Worm (Caenorhabditis elegans): ENCODE data around the gene C30G12.2.

The C30G12.2 gene

DNA sequence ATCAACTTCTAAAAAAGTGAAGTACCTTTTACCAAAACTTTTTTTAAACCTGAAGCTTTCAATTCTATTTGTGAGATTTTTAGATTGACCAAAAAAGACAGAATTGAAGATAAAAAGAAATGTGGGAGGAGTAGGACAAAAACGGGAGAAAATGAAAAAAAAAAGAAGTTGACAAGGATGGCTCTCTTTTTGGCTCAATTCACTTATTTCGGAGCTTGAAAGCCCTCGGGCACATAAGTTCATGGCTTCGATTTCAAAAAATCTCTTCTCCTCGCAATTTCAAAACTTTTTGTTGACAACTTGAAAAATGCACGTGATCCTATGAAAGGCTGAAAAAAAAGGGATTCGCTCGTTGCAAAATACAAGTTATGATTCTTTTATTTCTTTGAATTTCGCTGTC, 36.0 kb downstream of the C30G12.2 start:
- TF ChIP-seq nhr-12 (tag; optimal IDR thresholded peaks at IDR 0.05) (no peak), cnd-1 (tag; optimal IDR thresholded peaks at IDR 0.05) (no peak), sem-2 (GFP tag; optimal IDR thresholded peaks at IDR 0.05) (no peak), ces-1 (GFP tag; optimal IDR thresholded peaks at IDR 0.05) (peak; percentile 32), snpc-4 (tag; optimal IDR thresholded peaks at IDR 0.05) (no peak)

DNA sequence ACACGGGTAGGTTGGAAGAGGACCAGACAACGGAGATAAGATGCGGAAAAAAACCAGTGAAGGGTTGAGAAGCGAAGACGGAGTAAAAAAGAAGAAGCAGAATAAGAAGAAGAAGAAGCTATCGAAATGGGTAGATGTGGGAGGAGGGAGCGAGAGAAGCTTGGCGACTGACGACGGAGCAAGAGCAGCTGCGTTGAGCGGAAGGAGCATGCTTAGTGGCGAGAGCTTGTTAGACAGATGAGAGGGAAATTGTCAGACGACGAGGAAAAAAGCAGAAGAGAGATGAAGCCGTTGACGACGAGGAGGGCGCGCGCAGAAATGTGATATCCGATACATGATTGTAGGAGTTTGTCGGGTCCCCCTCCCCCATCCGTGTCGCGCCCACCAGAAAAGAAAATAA, 36.8 kb downstream of the C30G12.2 start:
- peak; percentile 12 for TF ChIP-seq hlh-1 (tag; optimal IDR thresholded peaks at IDR 0.05)
- TF ChIP-seq sptf-1 (tag; optimal IDR thresholded peaks at IDR 0.05): no peak
- peak; percentile 20 for TF ChIP-seq unc-120 (tag; optimal IDR thresholded peaks at IDR 0.05; ENCODE audit: poor library complexity, severe bottlenecking)
- peak; percentile 11 for TF ChIP-seq unc-62 (GFP tag; optimal IDR thresholded peaks at IDR 0.05)
- peak; percentile 47 for TF ChIP-seq ces-1 (GFP tag; optimal IDR thresholded peaks at IDR 0.05)

DNA sequence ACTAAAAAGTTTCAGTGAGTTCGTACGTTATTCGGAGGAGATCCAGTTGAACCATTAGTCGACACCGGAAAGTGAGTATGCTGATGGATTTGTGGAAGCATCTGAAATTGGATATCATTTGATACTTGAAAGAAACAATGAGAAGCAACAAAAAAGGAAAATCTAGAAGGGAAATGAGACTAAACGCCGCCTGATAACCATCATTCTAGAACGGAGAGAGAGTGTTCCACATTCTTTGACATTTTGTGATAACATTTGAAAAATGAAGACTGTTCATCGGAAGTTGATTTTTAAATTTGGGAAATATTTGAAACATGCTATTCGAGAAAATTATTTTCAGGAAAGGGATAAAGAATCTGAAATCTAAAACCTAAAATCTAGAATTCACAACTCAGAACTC, 41.0 kb downstream of the C30G12.2 start, which contains the start of gene npax-1:
npax-1 (minus strand) TSS at position 101 of the 400 bp plus-strand sequence.
- TF ChIP-seq pha-4 (tag; optimal IDR thresholded peaks at IDR 0.05): no peak
- no peak for TF ChIP-seq mab-5 (tag; optimal IDR thresholded peaks at IDR 0.05)
- TF ChIP-seq mep-1 (tag; optimal IDR thresholded peaks at IDR 0.05): no peak
- no peak for TF ChIP-seq lin-13 (tag; optimal IDR thresholded peaks at IDR 0.05)
- TF ChIP-seq bed-3 (GFP tag; optimal IDR thresholded peaks at IDR 0.05): no peak
- no peak for TF ChIP-seq sptf-1 (tag; optimal IDR thresholded peaks at IDR 0.05)
- no peak for TF ChIP-seq nhr-2 (tag; optimal IDR thresholded peaks at IDR 0.05)

DNA sequence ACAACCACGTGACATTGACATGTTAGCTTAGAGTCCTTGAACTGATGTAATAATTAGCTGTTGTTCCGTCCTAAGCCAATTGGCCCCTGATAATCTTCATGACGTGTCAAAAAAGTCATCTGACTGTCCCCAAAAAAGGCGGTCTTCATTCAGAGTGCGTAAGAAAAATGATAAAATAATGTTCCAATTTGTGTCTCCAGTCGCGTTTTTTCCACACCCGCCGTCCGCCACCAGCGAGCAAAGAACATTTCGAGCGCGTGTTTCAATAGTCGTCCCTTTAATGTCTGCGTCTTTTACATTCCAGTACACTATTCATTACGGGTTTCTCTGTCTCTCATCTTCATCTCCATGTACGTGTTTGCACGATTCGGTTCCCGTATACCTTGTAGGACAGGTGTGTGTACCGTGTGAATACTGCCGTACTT, 47.3 kb downstream of the C30G12.2 start:
- TF ChIP-seq mep-1 (tag; optimal IDR thresholded peaks at IDR 0.05) (peak; percentile 50), pha-4 (tag; optimal IDR thresholded peaks at IDR 0.05) (peak; percentile 27), bed-3 (GFP tag; optimal IDR thresholded peaks at IDR 0.05) (no peak)

DNA sequence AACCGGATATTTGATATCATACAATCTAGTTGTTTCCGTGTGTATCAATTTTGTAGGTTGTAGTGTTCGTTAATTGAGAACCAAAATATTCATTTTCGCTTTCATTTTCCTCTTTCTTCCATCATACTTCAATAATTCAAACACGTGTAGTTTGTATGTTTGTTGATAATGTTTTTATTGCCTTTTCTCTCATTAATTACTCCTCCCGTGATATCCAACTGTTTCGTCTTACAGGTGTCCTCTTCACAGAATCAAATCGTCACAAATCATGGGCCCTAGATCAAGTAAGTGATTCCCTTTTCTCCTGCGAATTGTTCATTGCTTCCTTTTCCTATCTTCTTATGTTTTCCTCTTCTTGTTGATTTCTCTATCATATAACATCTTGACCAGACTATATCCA, 48.8 kb downstream of the C30G12.2 start, which contains the start of gene nhr-21:
nhr-21 (plus strand) TSS at position 235 of the 400 bp plus-strand sequence.
- TF ChIP-seq mls-2 (tag; optimal IDR thresholded peaks at IDR 0.05): no peak
- peak; percentile 47 for TF ChIP-seq unc-62 (GFP tag; optimal IDR thresholded peaks at IDR 0.05)

DNA sequence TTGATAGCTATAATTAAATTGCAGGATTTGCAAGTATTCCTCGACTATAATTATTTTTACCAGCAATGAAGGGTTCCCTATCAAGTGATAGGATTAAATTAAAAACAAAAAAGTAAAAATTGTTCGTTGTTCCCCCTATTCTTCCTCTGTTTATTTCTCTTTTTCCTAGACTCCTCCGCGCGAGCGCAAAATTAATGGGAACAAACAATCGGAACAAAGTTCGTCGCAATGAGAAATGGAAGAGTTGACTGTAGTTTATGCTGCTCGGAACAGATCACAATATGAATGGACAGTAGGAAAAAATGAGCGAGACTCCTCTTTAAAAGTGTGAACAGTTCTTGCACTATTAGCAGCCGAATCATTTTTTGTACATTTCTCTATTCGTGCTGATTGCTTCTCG, 50.5 kb downstream of the C30G12.2 start:
- no peak for TF ChIP-seq drap-1 (GFP tag; optimal IDR thresholded peaks at IDR 0.05)
- no peak for TF ChIP-seq ceh-43 (GFP tag; optimal IDR thresholded peaks at IDR 0.05)
- no peak for TF ChIP-seq unc-62 (GFP tag; optimal IDR thresholded peaks at IDR 0.05)
- TF ChIP-seq mab-5 (tag; optimal IDR thresholded peaks at IDR 0.05): no peak
- no peak for TF ChIP-seq flh-1 (GFP tag; optimal IDR thresholded peaks at IDR 0.05)
- no peak for TF ChIP-seq nhr-2 (tag; optimal IDR thresholded peaks at IDR 0.05)
- no peak for TF ChIP-seq bed-3 (GFP tag; optimal IDR thresholded peaks at IDR 0.05)
- TF ChIP-seq unc-39 (tag; optimal IDR thresholded peaks at IDR 0.05): no peak
- TF ChIP-seq ceh-83 (GFP tag; optimal IDR thresholded peaks at IDR 0.05): no peak
- TF ChIP-seq nhr-28 (tag; optimal IDR thresholded peaks at IDR 0.05): no peak
- no peak for TF ChIP-seq nhr-76 (tag; optimal IDR thresholded peaks at IDR 0.05)
- TF ChIP-seq lin-32 (GFP tag; optimal IDR thresholded peaks at IDR 0.05): no peak
- no peak for TF ChIP-seq hlh-1 (tag; optimal IDR thresholded peaks at IDR 0.05)
- TF ChIP-seq snpc-4 (tag; optimal IDR thresholded peaks at IDR 0.05): no peak
- TF ChIP-seq ham-2 (GFP tag; optimal IDR thresholded peaks at IDR 0.05): no peak
- no peak for TF ChIP-seq sem-2 (GFP tag; optimal IDR thresholded peaks at IDR 0.05)

All from whole organism, mixed stage, embryonic.